1 worm cellular context compared by ENCODE assay signal in the genomic region with DNA sequence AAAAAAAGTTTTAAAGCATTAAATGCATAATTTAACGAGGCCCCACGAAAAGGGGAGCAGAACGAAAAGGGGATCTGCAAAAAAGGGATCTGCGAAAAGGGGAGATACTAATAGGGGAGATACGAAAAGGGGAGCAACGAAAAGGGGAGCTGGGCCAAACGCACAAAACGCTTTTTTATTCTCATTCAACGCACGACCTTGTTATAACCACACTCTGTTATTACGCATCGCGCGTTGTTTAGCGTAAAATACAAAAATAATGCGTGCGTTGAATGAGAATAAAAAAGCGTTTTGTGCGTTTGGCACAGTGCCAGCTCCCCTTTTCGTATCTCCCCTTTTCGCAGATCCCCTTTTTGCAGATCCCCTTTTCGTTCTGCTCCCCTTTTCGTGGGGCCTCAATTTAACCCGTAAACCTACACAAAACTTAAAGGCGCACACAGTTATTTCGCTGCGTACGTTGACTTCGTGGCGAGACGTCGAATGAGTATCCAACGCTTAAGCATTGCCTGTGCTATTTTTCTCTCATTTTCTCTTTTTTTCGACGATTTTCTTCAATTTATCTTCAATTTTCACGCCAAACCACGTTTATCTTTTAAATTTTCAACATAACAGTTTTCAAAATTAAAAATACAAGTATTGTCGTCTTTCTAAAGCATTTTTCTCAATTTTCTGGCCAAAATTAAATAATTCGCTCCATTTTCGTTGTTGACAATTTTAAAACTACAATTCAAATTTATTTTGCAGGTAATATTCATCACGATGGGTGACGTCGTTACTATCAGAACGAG.
TF ChIP-seq lines count a peak whose summit lies in the region.

A gene (plus strand): TSS at position 738 of the 788 bp plus-strand sequence.

TF ChIP-seq in whole organism, L1 larva, 84 proteins besides CTCF, POLR2A, EP300 and RAD21 (continued from another document):
- TF ChIP-seq snu-23 (GFP tag; optimal IDR thresholded peaks at IDR 0.05; lab: Kevin White, UChicago) = peak; percentile 96
- TF ChIP-seq unc-86 (tag; optimal IDR thresholded peaks at IDR 0.05; lab: Kevin White, UChicago) = peak; percentile 93
- peak; percentile 89 for TF ChIP-seq mab-9 (GFP tag; IDR thresholded peaks at IDR 0.05; lab: Robert Waterston, UW)
- TF ChIP-seq fkh-4 (tag; optimal IDR thresholded peaks at IDR 0.05; lab: Kevin White, UChicago; ENCODE audit: borderline replicate concordance) = peak; percentile 76
- peak; percentile 43 for TF ChIP-seq ceh-90 (tag; optimal IDR thresholded peaks at IDR 0.05; lab: Kevin White, UChicago)
- peak; percentile 1 for TF ChIP-seq ceh-63 (GFP tag; optimal IDR thresholded peaks at IDR 0.05; lab: Kevin White, UChicago)
- peak; percentile 96 for TF ChIP-seq nhr-19 (GFP tag; conservative IDR thresholded peaks at IDR 0.05; lab: Robert Waterston, UW)
- peak; percentile 85 for TF ChIP-seq unc-130 (tag; optimal IDR thresholded peaks at IDR 0.05; lab: Kevin White, UChicago)
TF ChIP-seq in whole organism, L1 larva: peak in this region for 63; not testable (repeated sequence) for 21.
